Worm (Caenorhabditis elegans) whole organism, L4 larva: Measurements from ENCODE around the gene slc-17.1.

ENCODE experiments used
- dmd-6 ChIP-seq: fragments of 200-800 bp; sonication (Bioruptor generic); IDR thresholded peaks from 2 replicates; pipeline ENCODE4 v1.3.6; 2022; ENCODE audit warnings: missing genetic modification reagents, missing genetic modification characterization, missing compliant biosample characterization
- dpl-1 ChIP-seq: fragments of 150-350 bp; optimal IDR thresholded peaks from 2 replicates; lab custom pipeline; 2014; ENCODE audit warnings: missing biosample characterization, missing genetic modification reagents, missing genetic modification characterization
- nhr-237 ChIP-seq: sonication (generic microtip); optimal IDR thresholded peaks from 2 replicates; lab custom pipeline; 2017; ENCODE audit warnings: missing biosample characterization, missing genetic modification characterization
- pqm-1 ChIP-seq: sonication (generic microtip); optimal IDR thresholded peaks from 2 replicates; lab custom pipeline; 2017; ENCODE audit warnings: missing biosample characterization, missing genetic modification characterization
- zip-2 ChIP-seq: fragments of 150-350 bp; optimal IDR thresholded peaks from 2 replicates; lab custom pipeline; 2014; ENCODE audit warnings: missing biosample characterization, missing genetic modification characterization

DNA sequence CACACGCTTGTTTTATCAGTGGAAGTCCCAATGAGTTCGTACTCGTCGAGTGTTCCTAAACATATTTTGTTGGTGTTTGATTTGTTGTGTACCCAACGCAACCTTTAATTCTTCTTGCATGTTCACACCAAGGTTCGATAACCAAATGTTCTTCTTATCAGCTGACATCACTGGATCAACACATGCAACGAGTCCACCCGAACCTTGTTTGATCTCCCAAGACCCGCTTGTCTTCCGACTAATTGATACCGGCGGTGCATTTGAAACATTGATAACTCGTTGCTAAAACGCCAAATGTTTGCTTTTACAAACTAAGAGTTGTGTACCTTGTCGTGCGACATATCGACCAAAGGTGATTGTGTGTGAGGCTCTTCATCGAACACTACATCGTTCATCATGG is 7.0 kb upstream of the slc-17.1 start:
- TF ChIP-seq dpl-1 (no peak), zip-2 (tag; lab: Kevin White, UChicago) (no peak), nhr-237 (tag; lab: Kevin White, UChicago) (no peak), dmd-6 (GFP tag; lab: Robert Waterston, UW) (peak; percentile 69), pqm-1 (tag; lab: Kevin White, UChicago) (peak; percentile 84)
